Fruit fly (Drosophila melanogaster) whole organism, embryonic: ENCODE measurements around the gene KdelR.

Experiments
- B-H2 ChIP-seq: fragments of 200-800 bp; sonication (Bioruptor generic); optimal IDR thresholded peaks from 2 replicates; lab custom pipeline; 2018; ENCODE audit warnings: missing biosample characterization, mild to moderate bottlenecking, missing genetic modification characterization
- Bteb2 ChIP-seq: fragments of 200-800 bp; sonication (Bioruptor generic); optimal IDR thresholded peaks from 2 replicates; lab custom pipeline; 2016; ENCODE audit warnings: missing biosample characterization, missing genetic modification characterization
- C15 ChIP-seq: fragments of 200-800 bp; sonication (Bioruptor generic); IDR thresholded peaks from 3 replicates; pipeline ENCODE4 v1.3.6; 2022; ENCODE audit warnings: missing biosample characterization, missing genetic modification characterization
- CG10267 ChIP-seq: fragments of 200-800 bp; sonication (Bioruptor generic); optimal IDR thresholded peaks from 2 replicates; lab custom pipeline; 2018; ENCODE audit warnings: missing biosample characterization, mild to moderate bottlenecking, missing genetic modification characterization, moderate library complexity
- CG11504 ChIP-seq: fragments of 200-800 bp; sonication (Bioruptor generic); optimal IDR thresholded peaks from 3 replicates; lab custom pipeline; 2019; ENCODE audit warnings: missing biosample characterization, mild to moderate bottlenecking, missing genetic modification characterization, moderate library complexity
- CG13894 ChIP-seq: fragments of 200-800 bp; sonication (Bioruptor generic); optimal IDR thresholded peaks from 3 replicates; lab custom pipeline; 2018; ENCODE audit warnings: missing biosample characterization, mild to moderate bottlenecking, missing genetic modification characterization, moderate library complexity
- CG14710 ChIP-seq: fragments of 200-800 bp; sonication (Bioruptor generic); optimal IDR thresholded peaks from 3 replicates; lab custom pipeline; 2019; ENCODE audit warnings: missing biosample characterization, mild to moderate bottlenecking, missing genetic modification characterization, moderate library complexity
- CG15269 ChIP-seq: fragments of 200-800 bp; sonication (Bioruptor generic); optimal IDR thresholded peaks from 2 replicates; lab custom pipeline; 2018; ENCODE audit warnings: missing biosample characterization, mild to moderate bottlenecking, missing genetic modification characterization, moderate library complexity
- CG15601 ChIP-seq: fragments of 200-800 bp; sonication (Bioruptor generic); optimal IDR thresholded peaks from 3 replicates; lab custom pipeline; 2019; ENCODE audit warnings: missing biosample characterization, mild to moderate bottlenecking, missing genetic modification characterization, moderate library complexity
- CG17361 ChIP-seq: fragments of 200-800 bp; sonication (Bioruptor generic); IDR thresholded peaks from 3 replicates; pipeline ENCODE4 v1.3.6; 2022; ENCODE audit warnings: missing biosample characterization, missing genetic modification characterization
- CG17829 ChIP-seq: fragments of 200-800 bp; optimal IDR thresholded peaks from 2 replicates; lab custom pipeline; 2019; ENCODE audit warnings: missing biosample characterization, mild to moderate bottlenecking, missing genetic modification characterization, moderate library complexity
- CG30020 ChIP-seq: fragments of 200-800 bp; optimal IDR thresholded peaks from 2 replicates; lab custom pipeline; 2019; ENCODE audit warnings: missing biosample characterization, mild to moderate bottlenecking, missing genetic modification characterization, moderate library complexity
- CG31224 ChIP-seq: fragments of 200-800 bp; sonication (Bioruptor generic); IDR thresholded peaks from 2 replicates; pipeline ENCODE4 v1.3.6; 2022; ENCODE audit warnings: missing biosample characterization, missing genetic modification characterization
- CG31388 ChIP-seq: fragments of 200-800 bp; sonication (Bioruptor generic); optimal IDR thresholded peaks from 2 replicates; lab custom pipeline; 2016; ENCODE audit warnings: missing biosample characterization, missing genetic modification characterization
- CG32772 ChIP-seq: fragments of 200-800 bp; sonication (Bioruptor generic); IDR thresholded peaks from 2 replicates; pipeline ENCODE4 v1.3.6; 2022; ENCODE audit warnings: missing biosample characterization, missing genetic modification characterization
- CG3281 ChIP-seq: fragments of 200-800 bp; sonication (Bioruptor generic); optimal IDR thresholded peaks from 3 replicates; lab custom pipeline; 2017; ENCODE audit warnings: missing biosample characterization, mild to moderate bottlenecking, missing genetic modification characterization
- CG34376 ChIP-seq: fragments of 200-800 bp; sonication (Bioruptor generic); optimal IDR thresholded peaks from 2 replicates; lab custom pipeline; 2018; ENCODE audit warnings: missing biosample characterization, mild to moderate bottlenecking, missing genetic modification characterization
- CG6272 ChIP-seq: fragments of 200-800 bp; sonication (Bioruptor generic); IDR thresholded peaks from 2 replicates; pipeline ENCODE4 v1.3.6; 2022; ENCODE audit warnings: missing biosample characterization, missing genetic modification characterization
- CG6689 ChIP-seq: fragments of 200-800 bp; sonication (Bioruptor generic); IDR thresholded peaks from 2 replicates; pipeline ENCODE4 v1.3.6; 2022; ENCODE audit warnings: missing biosample characterization, missing genetic modification characterization
- CG9876 ChIP-seq: fragments of 200-800 bp; sonication (Bioruptor generic); optimal IDR thresholded peaks from 2 replicates; lab custom pipeline; 2016; ENCODE audit warnings: missing biosample characterization, missing genetic modification characterization
- CoRest ChIP-seq: fragments of 200-800 bp; sonication (Bioruptor generic); optimal IDR thresholded peaks from 3 replicates; lab custom pipeline; 2018; ENCODE audit warnings: missing biosample characterization, mild to moderate bottlenecking, missing genetic modification characterization, moderate library complexity
- Dbx ChIP-seq: fragments of 200-800 bp; sonication (Bioruptor generic); IDR thresholded peaks from 3 replicates; pipeline ENCODE4 v1.3.6; 2022; ENCODE audit warnings: missing biosample characterization, missing genetic modification characterization
- Dp ChIP-seq: fragments of 200-800 bp; sonication (Bioruptor generic); optimal IDR thresholded peaks from 2 replicates; lab custom pipeline; 2018; ENCODE audit warnings: missing biosample characterization, mild to moderate bottlenecking, missing genetic modification characterization, moderate library complexity
- Elba2 ChIP-seq: fragments of 200-800 bp; sonication (Bioruptor generic); optimal IDR thresholded peaks from 3 replicates; lab custom pipeline; 2016; ENCODE audit warnings: missing biosample characterization, missing genetic modification characterization
- Hsf ChIP-seq: fragments of 200-800 bp; sonication (Bioruptor generic); optimal IDR thresholded peaks from 3 replicates; lab custom pipeline; 2016; ENCODE audit warnings: missing biosample characterization, missing genetic modification characterization
- MBD-R2 ChIP-seq: fragments of 200-800 bp; sonication (Bioruptor generic); IDR thresholded peaks from 2 replicates; pipeline ENCODE4 v1.3.6; 2022; ENCODE audit warnings: missing biosample characterization, missing genetic modification characterization
- Max ChIP-seq: fragments of 200-800 bp; sonication (Bioruptor generic); optimal IDR thresholded peaks from 2 replicates; lab custom pipeline; 2016; ENCODE audit warnings: missing biosample characterization, mild to moderate bottlenecking, missing genetic modification characterization
- Neu2 ChIP-seq: fragments of 200-800 bp; sonication (Bioruptor generic); optimal IDR thresholded peaks from 3 replicates; lab custom pipeline; 2016; ENCODE audit warnings: missing biosample characterization, missing genetic modification characterization, borderline replicate concordance
- Nf-YA ChIP-seq: fragments of 200-800 bp; sonication (Bioruptor generic); IDR thresholded peaks from 2 replicates; pipeline ENCODE4 v1.3.6; 2022; ENCODE audit warnings: missing biosample characterization, missing genetic modification characterization
- Ptx1 ChIP-seq: fragments of 200-800 bp; sonication (Bioruptor generic); IDR thresholded peaks from 2 replicates; pipeline ENCODE4 v1.3.6; 2022; ENCODE audit warnings: missing biosample characterization, missing genetic modification characterization
- Xrp1 ChIP-seq: fragments of 200-800 bp; sonication (Bioruptor generic); IDR thresholded peaks from 2 replicates; pipeline ENCODE4 v1.3.6; 2022; ENCODE audit warnings: missing biosample characterization, missing genetic modification characterization
- abd-A ChIP-seq: fragments of 200-800 bp; sonication (Bioruptor generic); optimal IDR thresholded peaks from 3 replicates; lab custom pipeline; 2019; ENCODE audit warnings: missing biosample characterization, mild to moderate bottlenecking, missing genetic modification characterization, moderate library complexity
- bowl ChIP-seq: fragments of 200-800 bp; sonication (Bioruptor generic); IDR thresholded peaks from 2 replicates; pipeline ENCODE4 v1.3.6; 2022; ENCODE audit warnings: missing biosample characterization, missing genetic modification characterization
- cad ChIP-seq: fragments of >200 bp; optimal IDR thresholded peaks from 2 replicates; lab custom pipeline; 2017; ENCODE audit warnings: missing biosample characterization, missing genetic modification characterization
- cato ChIP-seq: fragments of 200-800 bp; sonication (Bioruptor generic); optimal IDR thresholded peaks from 2 replicates; lab custom pipeline; 2016; ENCODE audit warnings: missing biosample characterization, missing genetic modification characterization, borderline replicate concordance
- dmrt11E ChIP-seq: fragments of 200-800 bp; sonication (Bioruptor generic); optimal IDR thresholded peaks from 3 replicates; lab custom pipeline; 2018; ENCODE audit warnings: missing biosample characterization, mild to moderate bottlenecking, missing genetic modification characterization, moderate library complexity
- gfzf ChIP-seq: fragments of 200-800 bp; sonication (Bioruptor generic); optimal IDR thresholded peaks from 2 replicates; lab custom pipeline; 2016; ENCODE audit warnings: missing biosample characterization, mild to moderate bottlenecking, missing genetic modification characterization, moderate library complexity
- grau ChIP-seq: fragments of 200-800 bp; optimal IDR thresholded peaks from 3 replicates; lab custom pipeline; 2019; ENCODE audit warnings: missing biosample characterization, mild to moderate bottlenecking, missing genetic modification characterization, moderate library complexity
- lbe ChIP-seq: fragments of 200-800 bp; sonication (Bioruptor generic); optimal IDR thresholded peaks from 2 replicates; lab custom pipeline; 2016; ENCODE audit warnings: missing biosample characterization, mild to moderate bottlenecking, missing genetic modification characterization
- lilli ChIP-seq: fragments of 200-800 bp; sonication (Bioruptor generic); optimal IDR thresholded peaks from 3 replicates; lab custom pipeline; 2016; ENCODE audit warnings: missing biosample characterization, missing genetic modification characterization
- pan ChIP-seq, 4 experiments: fragments of >200 bp in 3 of 4; fragments of 200-800 bp in 1 of 4; sonication (Bioruptor generic) in 1 of 4; optimal IDR thresholded peaks in 3 of 4; IDR thresholded peaks in 1 of 4; 2 replicates each; pipeline versions ENCODE4 v1.3.6 to Lab custom; 2017 to 2022; ENCODE audit warnings: missing biosample characterization in 2 of 4, missing genetic modification characterization in 2 of 4, mixed read lengths in 1 of 4
- pho ChIP-seq: fragments of 200-800 bp; sonication (Bioruptor generic); optimal IDR thresholded peaks from 2 replicates; lab custom pipeline; 2016; ENCODE audit warnings: missing biosample characterization, missing genetic modification characterization
- pum ChIP-seq: fragments of 200-800 bp; sonication (Bioruptor generic); optimal IDR thresholded peaks from 2 replicates; lab custom pipeline; 2016; ENCODE audit warnings: missing biosample characterization, missing genetic modification characterization
- ranshi ChIP-seq: fragments of 200-800 bp; sonication (Bioruptor generic); IDR thresholded peaks from 2 replicates; pipeline ENCODE4 v1.3.6; 2022; ENCODE audit warnings: missing biosample characterization, missing genetic modification characterization
- row ChIP-seq: fragments of 200-800 bp; sonication (Bioruptor generic); IDR thresholded peaks from 3 replicates; pipeline ENCODE4 v1.3.6; 2022; ENCODE audit warnings: missing biosample characterization, missing genetic modification characterization
- salm ChIP-seq: fragments of 200-800 bp; sonication (Bioruptor generic); optimal IDR thresholded peaks from 2 replicates; lab custom pipeline; 2018; ENCODE audit warnings: missing biosample characterization, mild to moderate bottlenecking, missing genetic modification characterization
- so ChIP-seq: fragments of 200-800 bp; sonication (Bioruptor generic); IDR thresholded peaks from 3 replicates; pipeline ENCODE4 v1.3.6; 2022; ENCODE audit warnings: missing biosample characterization, missing genetic modification characterization
- ssp ChIP-seq: fragments of 200-800 bp; sonication (Bioruptor generic); IDR thresholded peaks from 2 replicates; pipeline ENCODE4 v1.3.6; 2022; ENCODE audit warnings: missing biosample characterization, missing genetic modification characterization
- stwl ChIP-seq: fragments of 200-800 bp; sonication (Bioruptor generic); optimal IDR thresholded peaks from 3 replicates; lab custom pipeline; 2018; ENCODE audit warnings: missing biosample characterization, mild to moderate bottlenecking, missing genetic modification characterization, moderate library complexity
- vfl ChIP-seq: fragments of 200-800 bp; sonication (Bioruptor generic); optimal IDR thresholded peaks from 2 replicates; lab custom pipeline; 2016; ENCODE audit warnings: missing biosample characterization, missing genetic modification characterization
- wdn ChIP-seq: fragments of 200-800 bp; sonication (Bioruptor generic); IDR thresholded peaks from 2 replicates; pipeline ENCODE4 v1.3.6; 2022; ENCODE audit warnings: missing biosample characterization, missing genetic modification characterization

Gene KdelR

DNA sequence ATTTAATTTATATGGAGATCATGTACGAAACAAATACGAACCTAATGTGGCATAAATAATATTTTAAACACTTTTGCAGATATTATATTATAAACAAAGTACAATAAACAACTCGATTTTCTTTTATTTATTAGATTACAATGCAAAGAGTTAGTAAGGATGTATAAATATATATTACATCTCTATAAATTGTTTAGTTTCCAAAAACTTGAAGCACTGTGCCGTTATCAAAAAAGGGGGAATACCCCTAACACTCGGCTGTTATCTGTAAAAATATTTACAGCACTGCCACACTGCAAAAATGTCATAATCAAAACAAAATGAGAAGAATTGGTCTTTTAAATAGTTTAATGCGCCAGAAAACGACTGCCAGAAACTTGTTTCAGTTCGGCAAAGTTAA, 1.8 kb downstream of the KdelR start, which contains the start of gene CG5188 (continued):
- TF ChIP-seq CoRest = peak; percentile 51
- TF ChIP-seq CG13894 (tag; lab: Kevin White, UChicago) = peak; percentile 41
- no peak for TF ChIP-seq CG31388 (GFP tag; lab: Kevin White, UChicago)
- no peak for TF ChIP-seq pho (GFP tag; lab: Kevin White, UChicago)
- TF ChIP-seq Ptx1 (GFP tag; lab: Robert Waterston, UW) = no peak
- peak; percentile 66; the same call in 1 of the 3 replicates for TF ChIP-seq Dbx
- TF ChIP-seq salm = peak; percentile 7
- no peak for TF ChIP-seq C15 (GFP tag; lab: Robert Waterston, UW)
- no peak for TF ChIP-seq pum (GFP tag; lab: Kevin White, UChicago)
- no peak for TF ChIP-seq cato (GFP tag; lab: Kevin White, UChicago)
- TF ChIP-seq CG31224 (GFP tag; lab: Robert Waterston, UW) = 0 out of 2 replicates have a peak, but pooled peaks have one; percentile 27
- no peak for TF ChIP-seq CG9876 (GFP tag; lab: Kevin White, UChicago)
- peak; percentile 1 for TF ChIP-seq B-H2
- TF ChIP-seq cad (GFP tag; lab: Kevin White, UChicago) = no peak
- peak; percentile 42 for TF ChIP-seq dmrt11E (tag; lab: Kevin White, UChicago)
- TF ChIP-seq Bteb2 (GFP tag; lab: Kevin White, UChicago) = no peak
- peak; percentile 51 for TF ChIP-seq CG6689
- no peak for TF ChIP-seq Elba2 (GFP tag; lab: Kevin White, UChicago)
- peak; percentile 42 for TF ChIP-seq CG14710
- peak; percentile 69 for TF ChIP-seq grau
- no peak for TF ChIP-seq CG6272
- TF ChIP-seq CG10267 (tag; lab: Kevin White, UChicago) = peak; percentile 64
- TF ChIP-seq Neu2 (GFP tag; lab: Kevin White, UChicago) = no peak
- TF ChIP-seq row (GFP tag; lab: Robert Waterston, UW) = peak; percentile 82
- no peak for TF ChIP-seq wdn
- TF ChIP-seq CG17361 (GFP tag; lab: Robert Waterston, UW) = peak; percentile 69; the same call in 2 of the 3 replicates
- TF ChIP-seq MBD-R2 (GFP tag; lab: Robert Waterston, UW) = peak; percentile 75; the same call in 1 of the 2 replicates
- TF ChIP-seq CG15269 (tag; lab: Kevin White, UChicago) = peak; percentile 69
- peak; percentile 42 for TF ChIP-seq CG34376 (GFP tag; lab: Kevin White, UChicago)
- TF ChIP-seq CG17829 (tag; lab: Kevin White, UChicago) = peak; percentile 68
- peak; percentile 40 for TF ChIP-seq Max (GFP tag; lab: Kevin White, UChicago)
- TF ChIP-seq Hsf = peak; percentile 27
- TF ChIP-seq Dp (GFP tag; lab: Kevin White, UChicago) = peak; percentile 3
- peak; percentile 90 for TF ChIP-seq stwl (tag; lab: Kevin White, UChicago)
- peak; percentile 60 for TF ChIP-seq ssp (GFP tag; lab: Robert Waterston, UW)
- peak; percentile 26; the same call in 1 of the 3 replicates for TF ChIP-seq so (GFP tag; lab: Robert Waterston, UW)
- peak; percentile 54 for TF ChIP-seq gfzf (GFP tag; lab: Kevin White, UChicago)
- no peak for TF ChIP-seq pan (optimal IDR thresholded peaks at IDR 0.05; lab: Kevin White, UChicago)
- TF ChIP-seq pan (GFP tag; optimal IDR thresholded peaks at IDR 0.05 in 1 of 2, IDR thresholded peaks at IDR 0.05 in 1 of 2) = peak in 1 of 2 experiments; percentile 66
- TF ChIP-seq CG30020 (tag; lab: Kevin White, UChicago) = peak; percentile 83
- peak; percentile 28 for TF ChIP-seq vfl (GFP tag; lab: Kevin White, UChicago)
- TF ChIP-seq CG3281 = peak; percentile 40
- peak; percentile 48 for TF ChIP-seq lilli (GFP tag; lab: Kevin White, UChicago)
- TF ChIP-seq CG32772 (GFP tag; lab: Robert Waterston, UW) = no peak
- peak; percentile 65 for TF ChIP-seq CG11504 (tag; lab: Kevin White, UChicago)
- no peak for TF ChIP-seq Nf-YA (GFP tag; lab: Robert Waterston, UW)
- peak; percentile 14 for TF ChIP-seq lbe (GFP tag; lab: Kevin White, UChicago)
- peak; percentile 59; the same call in 1 of the 2 replicates for TF ChIP-seq ranshi (GFP tag; lab: Robert Waterston, UW)
- TF ChIP-seq abd-A = no peak
- no peak for TF ChIP-seq bowl (GFP tag; lab: Robert Waterston, UW)
- peak; percentile 62; the same call in 1 of the 2 replicates for TF ChIP-seq Xrp1 (GFP tag; lab: Robert Waterston, UW)
- TF ChIP-seq CG15601 = peak; percentile 31
